Worm (Caenorhabditis elegans): ENCODE data around the gene obr-2.

DNA sequence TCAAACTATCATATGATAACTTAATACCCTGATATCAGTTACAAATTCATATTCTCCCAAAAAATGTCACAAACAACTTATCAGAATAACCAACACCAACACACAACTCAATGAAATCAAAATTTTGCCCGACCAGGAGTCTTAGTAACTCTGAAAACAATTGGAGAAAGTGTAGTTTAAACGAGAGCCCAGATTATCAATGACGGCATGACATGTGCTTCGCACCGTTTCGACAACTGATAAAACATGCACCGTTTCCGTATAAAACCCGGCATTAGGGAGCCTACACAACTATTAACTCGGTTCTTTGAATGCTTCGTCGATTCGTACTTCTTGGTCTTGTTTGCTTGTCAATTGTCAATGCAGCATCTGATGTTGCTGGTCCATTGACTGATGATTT is 20.4 kb downstream of the obr-2 start, which contains the start of gene fil-1:
- TF ChIP-seq ama-1 (optimal IDR thresholded peaks at IDR 0.05) (no peak), B0310.2 (tag; optimal IDR thresholded peaks at IDR 0.05) (no peak), ceh-13 (GFP tag; optimal IDR thresholded peaks at IDR 0.05) (no peak), hmg-4 (GFP tag; optimal IDR thresholded peaks at IDR 0.05) (no peak), flt-1 (GFP tag; IDR thresholded peaks at IDR 0.05) (no peak), ets-7 (tag; optimal IDR thresholded peaks at IDR 0.05) (no peak), hmbx-1 (tag; optimal IDR thresholded peaks at IDR 0.05) (no peak), tra-4 (tag; optimal IDR thresholded peaks at IDR 0.05) (no peak), tbx-37 (GFP tag; conservative IDR thresholded peaks at IDR 0.05) (no peak)
